Worm (Caenorhabditis elegans) whole organism, young adult: ENCODE data around the gene mtre-1.

Experiments
- B0019.2 ChIP-seq: fragments of 200-800 bp; sonication (Bioruptor generic); conservative IDR thresholded peaks from 2 replicates; pipeline ENCODE4 v1.3.6; 2022; ENCODE audit warnings: missing genetic modification reagents, missing genetic modification characterization, missing compliant biosample characterization
- C17E4.6 ChIP-seq: fragments of 200-800 bp; sonication (Bioruptor generic); IDR thresholded peaks from 2 replicates; pipeline ENCODE4 v1.3.6; 2022; ENCODE audit warnings: missing genetic modification reagents, missing genetic modification characterization, missing compliant biosample characterization
- F22D6.2 ChIP-seq: sonication (generic microtip); optimal IDR thresholded peaks from 2 replicates; lab custom pipeline; 2016; ENCODE audit warnings: mild to moderate bottlenecking, missing genetic modification characterization, missing compliant biosample characterization
- F57A8.1 ChIP-seq: fragments of 200-800 bp; sonication (Bioruptor generic); optimal IDR thresholded peaks from 2 replicates; lab custom pipeline; 2018; ENCODE audit warnings: mild to moderate bottlenecking, missing genetic modification characterization, moderate library complexity, missing compliant biosample characterization
- K11D2.4 ChIP-seq: fragments of 200-800 bp; sonication (Bioruptor generic); IDR thresholded peaks from 2 replicates; pipeline ENCODE4 v1.3.6; 2022; ENCODE audit warnings: missing genetic modification reagents, missing genetic modification characterization, missing compliant biosample characterization
- K12H6.12 ChIP-seq: fragments of 200-800 bp; sonication (Bioruptor generic); optimal IDR thresholded peaks from 2 replicates; lab custom pipeline; 2018; ENCODE audit warnings: mild to moderate bottlenecking, missing genetic modification characterization, missing compliant biosample characterization
- T07F8.4 ChIP-seq: sonication (generic microtip); optimal IDR thresholded peaks from 2 replicates; lab custom pipeline; 2016; ENCODE audit warnings: mild to moderate bottlenecking, missing genetic modification characterization, moderate library complexity, missing compliant biosample characterization
- T26A5.8 ChIP-seq: sonication (generic microtip); optimal IDR thresholded peaks from 2 replicates; lab custom pipeline; 2016; ENCODE audit warnings: missing genetic modification characterization, missing compliant biosample characterization
- Y56A3A.18 ChIP-seq: fragments of 200-800 bp; sonication (Bioruptor generic); IDR thresholded peaks from 2 replicates; pipeline ENCODE4 v1.3.6; 2022; ENCODE audit warnings: missing genetic modification reagents, missing genetic modification characterization, missing compliant biosample characterization
- Y95B8A.8 ChIP-seq: fragments of 200-800 bp; sonication (Bioruptor generic); IDR thresholded peaks from 2 replicates; pipeline ENCODE4 v1.3.6; 2022; ENCODE audit warnings: missing genetic modification reagents, missing genetic modification characterization, missing compliant biosample characterization
- akir-1 ChIP-seq: fragments of 200-800 bp; sonication (Bioruptor generic); optimal IDR thresholded peaks from 2 replicates; lab custom pipeline; 2018; ENCODE audit warnings: mild to moderate bottlenecking, missing genetic modification characterization, moderate library complexity, missing compliant biosample characterization
- aptf-2 ChIP-seq: fragments of 200-800 bp; sonication (Bioruptor generic); conservative IDR thresholded peaks from 2 replicates; pipeline ENCODE4 v1.3.6; 2022; ENCODE audit warnings: missing genetic modification reagents, missing genetic modification characterization, missing compliant biosample characterization
- aptf-3 ChIP-seq: fragments of 200-800 bp; sonication (Bioruptor generic); IDR thresholded peaks from 2 replicates; pipeline ENCODE4 v1.3.6; 2022; ENCODE audit warnings: missing genetic modification characterization, missing compliant biosample characterization
- ccch-3 ChIP-seq: fragments of 200-800 bp; sonication (Bioruptor generic); optimal IDR thresholded peaks from 2 replicates; lab custom pipeline; 2018; ENCODE audit warnings: mild to moderate bottlenecking, missing genetic modification characterization, missing compliant biosample characterization
- ceh-100 ChIP-seq: fragments of 200-800 bp; sonication (Bioruptor generic); IDR thresholded peaks from 2 replicates; pipeline ENCODE4 v1.3.6; 2022; ENCODE audit warnings: missing genetic modification reagents, missing genetic modification characterization, missing compliant biosample characterization
- ceh-91 ChIP-seq: fragments of 200-800 bp; sonication (Bioruptor generic); IDR thresholded peaks from 2 replicates; pipeline ENCODE4 v1.3.6; 2022; ENCODE audit warnings: missing genetic modification reagents, missing genetic modification characterization, missing compliant biosample characterization
- chd-7 ChIP-seq: sonication (generic microtip); optimal IDR thresholded peaks from 2 replicates; lab custom pipeline; 2016; ENCODE audit warnings: mild to moderate bottlenecking, missing genetic modification characterization, moderate library complexity, missing compliant biosample characterization
- die-1 ChIP-seq: sonication (generic microtip); optimal IDR thresholded peaks from 2 replicates; lab custom pipeline; 2016; ENCODE audit warnings: missing genotype, mild to moderate bottlenecking, missing genetic modification characterization, missing compliant biosample characterization
- dox-1 ChIP-seq: fragments of 200-800 bp; sonication (Bioruptor generic); IDR thresholded peaks from 2 replicates; pipeline ENCODE4 v1.3.6; 2022; ENCODE audit warnings: missing genetic modification reagents, missing genetic modification characterization, missing compliant biosample characterization
- dpff-1 ChIP-seq: sonication (generic microtip); optimal IDR thresholded peaks from 2 replicates; lab custom pipeline; 2017; ENCODE audit warnings: mild to moderate bottlenecking, missing genetic modification characterization, missing compliant biosample characterization
- egrh-3 ChIP-seq: fragments of 200-800 bp; sonication (Bioruptor generic); IDR thresholded peaks from 2 replicates; pipeline ENCODE4 v1.3.6; 2022; ENCODE audit warnings: missing genetic modification reagents, missing genetic modification characterization, missing compliant biosample characterization
- fkh-3 ChIP-seq: sonication (generic microtip); optimal IDR thresholded peaks from 2 replicates; lab custom pipeline; 2016; ENCODE audit warnings: mild to moderate bottlenecking, missing genetic modification characterization, missing compliant biosample characterization
- hmg-1.2 ChIP-seq: fragments of 200-800 bp; sonication (Bioruptor generic); IDR thresholded peaks from 2 replicates; pipeline ENCODE4 v1.3.6; 2022; ENCODE audit warnings: missing genetic modification reagents, missing genetic modification characterization, missing compliant biosample characterization
- hmg-20 ChIP-seq: fragments of 200-800 bp; sonication (Bioruptor generic); IDR thresholded peaks from 2 replicates; pipeline ENCODE4 v1.3.6; 2022; ENCODE audit warnings: missing genetic modification reagents, missing genetic modification characterization, missing compliant biosample characterization
- lag-1 ChIP-seq: fragments of 200-800 bp; sonication (Bioruptor generic); IDR thresholded peaks from 2 replicates; pipeline ENCODE4 v1.3.6; 2022; ENCODE audit warnings: missing genetic modification reagents, missing genetic modification characterization, missing compliant biosample characterization
- lir-1 ChIP-seq: fragments of 200-800 bp; sonication (Bioruptor generic); conservative IDR thresholded peaks from 2 replicates; pipeline ENCODE4 v1.3.6; 2022; ENCODE audit warnings: missing genetic modification reagents, missing genetic modification characterization, missing compliant biosample characterization
- madf-6 ChIP-seq: fragments of 200-800 bp; sonication (Bioruptor generic); IDR thresholded peaks from 2 replicates; pipeline ENCODE4 v1.3.6; 2022; ENCODE audit warnings: missing genetic modification reagents, missing genetic modification characterization, missing compliant biosample characterization
- mcd-1 ChIP-seq: fragments of 200-800 bp; sonication (Bioruptor generic); IDR thresholded peaks from 2 replicates; pipeline ENCODE4 v1.3.6; 2022; ENCODE audit warnings: missing genetic modification reagents, missing genetic modification characterization, missing compliant biosample characterization
- mes-4 ChIP-seq: sonication (generic microtip); optimal IDR thresholded peaks from 2 replicates; lab custom pipeline; 2016; ENCODE audit warnings: missing genotype, missing genetic modification characterization, missing compliant biosample characterization
- mxl-1 ChIP-seq: sonication (generic microtip); optimal IDR thresholded peaks from 2 replicates; lab custom pipeline; 2016; ENCODE audit warnings: missing genetic modification characterization, missing compliant biosample characterization
- nfya-2 ChIP-seq: fragments of 200-800 bp; sonication (Bioruptor generic); IDR thresholded peaks from 2 replicates; pipeline ENCODE4 v1.3.6; 2022; ENCODE audit warnings: missing genetic modification reagents, missing genetic modification characterization, missing compliant biosample characterization
- sea-2 ChIP-seq: fragments of 200-800 bp; sonication (Bioruptor generic); IDR thresholded peaks from 2 replicates; pipeline ENCODE4 v1.3.6; 2022; ENCODE audit warnings: missing genetic modification characterization, missing compliant biosample characterization
- snpc-1.1 ChIP-seq: sonication (generic microtip); optimal IDR thresholded peaks from 2 replicates; lab custom pipeline; 2017; ENCODE audit warnings: missing genetic modification characterization, mild to moderate bottlenecking, missing compliant biosample characterization, antibody characterized with exemption, moderate library complexity, missing genotype, missing genetic modification reagents; ENCODE audit not compliant: insufficient read depth
- snpc-3.4 ChIP-seq: sonication (generic microtip); optimal IDR thresholded peaks from 2 replicates; lab custom pipeline; 2017; ENCODE audit warnings: missing genetic modification characterization, mild to moderate bottlenecking, missing compliant biosample characterization, antibody characterized with exemption, moderate library complexity, missing genotype, missing genetic modification reagents
- sptf-2 ChIP-seq: fragments of 200-800 bp; sonication (Bioruptor generic); optimal IDR thresholded peaks from 2 replicates; lab custom pipeline; 2018; ENCODE audit warnings: mild to moderate bottlenecking, missing genetic modification characterization, missing compliant biosample characterization
- tbp1 ChIP-seq: fragments of 200-800 bp; sonication (Bioruptor generic); optimal IDR thresholded peaks from 2 replicates; lab custom pipeline; 2018; ENCODE audit warnings: mild to moderate bottlenecking, missing genetic modification characterization, missing compliant biosample characterization
- unc-130 ChIP-seq: sonication (generic microtip); optimal IDR thresholded peaks from 2 replicates; lab custom pipeline; 2016; ENCODE audit warnings: missing genetic modification reagents, missing genetic modification characterization, missing compliant biosample characterization
- zfh-2 ChIP-seq: fragments of 200-800 bp; sonication (Bioruptor generic); conservative IDR thresholded peaks from 2 replicates; pipeline ENCODE4 v1.3.6; 2022; ENCODE audit warnings: missing genetic modification reagents, missing genetic modification characterization, missing compliant biosample characterization
- ztf-28 ChIP-seq: fragments of 200-800 bp; sonication (Bioruptor generic); IDR thresholded peaks from 2 replicates; pipeline ENCODE4 v1.3.6; 2022; ENCODE audit warnings: missing genetic modification reagents, missing genetic modification characterization, missing compliant biosample characterization

mtre-1 gene

ce11 chrII:8059532-8059931 is 9.2 kb upstream of the mtre-1 start:
- TF ChIP-seq Y56A3A.18 (GFP tag; lab: Robert Waterston, UW) = no peak
- no peak for TF ChIP-seq madf-6
- no peak for TF ChIP-seq zfh-2 (GFP tag; lab: Robert Waterston, UW)
- TF ChIP-seq dpff-1 (tag; lab: Kevin White, UChicago) = no peak
- no peak for TF ChIP-seq lag-1
- TF ChIP-seq hmg-20 (GFP tag; lab: Robert Waterston, UW) = no peak
- TF ChIP-seq ceh-100 (GFP tag; lab: Robert Waterston, UW) = no peak
- TF ChIP-seq B0019.2 = no peak
- TF ChIP-seq egrh-3 = no peak
- TF ChIP-seq K11D2.4 (GFP tag; lab: Robert Waterston, UW) = no peak
- no peak for TF ChIP-seq mxl-1 (tag; lab: Kevin White, UChicago)
- TF ChIP-seq fkh-3 (tag; lab: Kevin White, UChicago) = no peak
- TF ChIP-seq ccch-3 (GFP tag; lab: Kevin White, UChicago) = no peak
- no peak for TF ChIP-seq ceh-91

- no peak for TF ChIP-seq sptf-2 (GFP tag; lab: Kevin White, UChicago)
- TF ChIP-seq zfh-2 (GFP tag; lab: Robert Waterston, UW) = no peak
- TF ChIP-seq F57A8.1 = no peak
- no peak for TF ChIP-seq dox-1 (GFP tag; lab: Robert Waterston, UW)
- no peak for TF ChIP-seq K12H6.12 (tag; lab: Kevin White, UChicago)
- TF ChIP-seq sea-2 = no peak
- no peak for TF ChIP-seq aptf-2 (GFP tag; lab: Robert Waterston, UW)
- TF ChIP-seq chd-7 = no peak
- no peak for TF ChIP-seq Y95B8A.8
- no peak for TF ChIP-seq mes-4 (tag; lab: Kevin White, UChicago)
- TF ChIP-seq tbp1 (GFP tag; lab: Kevin White, UChicago) = no peak
- TF ChIP-seq mcd-1 (GFP tag; lab: Robert Waterston, UW) = no peak
- TF ChIP-seq nfya-2 (GFP tag; lab: Robert Waterston, UW) = no peak
- no peak for TF ChIP-seq T07F8.4 (tag; lab: Kevin White, UChicago)
- no peak for TF ChIP-seq akir-1 (GFP tag; lab: Kevin White, UChicago)
- no peak for TF ChIP-seq hmg-1.2 (GFP tag; lab: Robert Waterston, UW)
- no peak for TF ChIP-seq snpc-1.1 (tag; lab: Kevin White, UChicago)
- no peak for TF ChIP-seq die-1 (tag; lab: Kevin White, UChicago)
- TF ChIP-seq, all 124 proteins: peak for 0
These were observed 8.4 kb upstream of the mtre-1 start, which contains the start of gene T05H10.8 for ce11 chrII:8058769-8059168. Gene T05H10.8, plus strand, starts transcription at chrII:8059069.

ce11 chrII:8057911-8058310 is 7.5 kb upstream of the mtre-1 start:
- no peak for TF ChIP-seq F22D6.2 (tag; lab: Kevin White, UChicago)
- TF ChIP-seq C17E4.6 (GFP tag; lab: Robert Waterston, UW) = no peak
- no peak for TF ChIP-seq lir-1
- TF ChIP-seq unc-130 (GFP tag; lab: Kevin White, UChicago) = no peak
- no peak for TF ChIP-seq ztf-28
- no peak for TF ChIP-seq aptf-3 (GFP tag; lab: Robert Waterston, UW)
- no peak for TF ChIP-seq snpc-3.4 (tag; lab: Kevin White, UChicago)
- no peak for TF ChIP-seq T26A5.8 (tag; lab: Kevin White, UChicago)
